Fruit fly (Drosophila melanogaster): ENCODE measurements around the gene betaCOP.

The betaCOP gene

DNA sequence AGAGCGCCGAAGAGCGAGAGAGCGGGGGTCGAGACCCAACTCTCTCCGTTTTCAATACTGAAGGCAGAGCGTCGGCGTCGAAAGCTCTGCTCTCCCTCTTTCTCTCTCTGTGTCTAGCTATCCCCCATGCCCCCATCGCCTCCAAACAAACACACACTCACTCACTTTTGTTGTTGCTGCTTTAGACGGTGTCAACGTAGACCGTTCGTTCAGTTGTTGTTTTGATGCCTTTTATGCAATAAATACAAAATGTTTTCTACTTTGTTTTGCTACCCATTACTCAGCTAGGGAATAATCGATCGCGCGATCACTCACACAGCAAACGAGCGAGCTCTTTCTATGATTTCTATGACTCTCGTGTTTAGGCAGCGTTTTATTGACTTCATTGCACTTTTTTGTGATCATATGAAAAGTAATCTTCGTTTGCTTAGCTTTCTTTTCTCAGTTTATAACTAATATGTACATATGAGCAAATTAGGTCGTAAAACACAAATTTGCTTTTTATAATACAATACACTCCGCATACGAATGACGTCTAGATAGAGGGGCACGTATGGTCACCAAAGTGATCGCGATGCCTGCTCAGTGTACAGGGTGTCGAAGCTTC, 19.7 kb upstream of the betaCOP start (continued):
- no peak for TF ChIP-seq maf-S (GFP tag; optimal IDR thresholded peaks at IDR 0.05)
- TF ChIP-seq CG12236 (GFP tag; optimal IDR thresholded peaks at IDR 0.05) = no peak
- TF ChIP-seq Hmx (GFP tag; optimal IDR thresholded peaks at IDR 0.05) = no peak
- peak; percentile 32; the same call in 2 of the 3 replicates for TF ChIP-seq CG17361 (GFP tag; IDR thresholded peaks at IDR 0.05)
- no peak for TF ChIP-seq CG15696 (tag; optimal IDR thresholded peaks at IDR 0.05)
- TF ChIP-seq Gsc (GFP tag; IDR thresholded peaks at IDR 0.05) = no peak
- no peak for TF ChIP-seq CG17568 (GFP tag; optimal IDR thresholded peaks at IDR 0.05)
- no peak for TF ChIP-seq nerfin-2 (GFP tag; IDR thresholded peaks at IDR 0.05; ENCODE audit: partially characterized antibody)
- TF ChIP-seq Atf3 (GFP tag; optimal IDR thresholded peaks at IDR 0.05) = no peak
- no peak for TF ChIP-seq CG8290 (GFP tag; optimal IDR thresholded peaks at IDR 0.05)
- TF ChIP-seq CG8290 (tag; optimal IDR thresholded peaks at IDR 0.05) = peak in 1 of 2 experiments; percentile 34
- TF ChIP-seq HmgD (GFP tag; optimal IDR thresholded peaks at IDR 0.05) = no peak
- TF ChIP-seq CG5180 (GFP tag; optimal IDR thresholded peaks at IDR 0.05) = no peak

DNA sequence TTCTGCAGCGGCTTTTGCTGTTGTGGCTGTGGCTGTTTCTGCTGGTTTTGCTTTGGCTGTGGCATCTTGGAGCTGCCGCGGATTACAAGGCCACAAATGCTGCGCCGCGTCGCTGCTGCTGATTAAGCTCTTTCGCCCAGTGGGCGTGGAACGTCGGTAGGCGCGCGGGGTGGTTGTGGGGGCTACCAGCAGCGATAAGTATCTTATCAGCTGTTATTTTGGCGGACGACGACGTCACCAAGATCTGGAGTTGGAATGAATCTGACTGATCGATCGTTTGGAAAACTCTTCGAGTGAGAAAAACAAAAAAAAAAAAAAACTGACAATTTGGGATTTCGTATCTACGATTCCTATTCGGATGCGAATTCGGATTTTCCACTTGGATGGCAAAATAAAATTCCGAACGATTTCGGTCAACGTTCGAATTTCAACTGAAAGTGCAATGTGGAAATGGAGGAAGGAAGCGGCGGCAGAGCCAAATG, 19.1 kb upstream of the betaCOP start:
- no peak for TF ChIP-seq slou (GFP tag; optimal IDR thresholded peaks at IDR 0.05)
- TF ChIP-seq grn (GFP tag; optimal IDR thresholded peaks at IDR 0.05) = peak; percentile 81
- peak; percentile 22 for TF ChIP-seq Med (GFP tag)
- TF ChIP-seq Six4 (GFP tag; optimal IDR thresholded peaks at IDR 0.05) = no peak
- TF ChIP-seq ftz-f1 (GFP tag; optimal IDR thresholded peaks at IDR 0.05) = peak; percentile 34
- TF ChIP-seq CG11085 (GFP tag; IDR thresholded peaks at IDR 0.05) = no peak
- no peak for TF ChIP-seq D19B (GFP tag; optimal IDR thresholded peaks at IDR 0.05)
- TF ChIP-seq GATAe (GFP tag; conservative IDR thresholded peaks at IDR 0.05) = peak; percentile 72
- 0 out of 2 replicates have a peak, but pooled peaks have one; percentile 11 for TF ChIP-seq aop (GFP tag; IDR thresholded peaks at IDR 0.05)
- 0 out of 2 replicates have a peak, but pooled peaks have one; percentile 29 for TF ChIP-seq CG32532 (GFP tag; IDR thresholded peaks at IDR 0.05)
- peak; percentile 37; the same call in 1 of the 2 replicates for TF ChIP-seq Awh (GFP tag; IDR thresholded peaks at IDR 0.05)
- TF ChIP-seq stc (GFP tag; IDR thresholded peaks at IDR 0.05) = peak; percentile 12; the same call in 1 of the 2 replicates
- TF ChIP-seq bigmax (GFP tag; optimal IDR thresholded peaks at IDR 0.05) = no peak
- TF ChIP-seq sug (tag; optimal IDR thresholded peaks at IDR 0.05) = peak; percentile 18
- no peak for TF ChIP-seq Ssrp (tag; optimal IDR thresholded peaks at IDR 0.05)
- TF ChIP-seq crp (GFP tag; optimal IDR thresholded peaks at IDR 0.05) = peak in 1 of 2 experiments; percentile 11
- peak; percentile 25; the same call in 1 of the 2 replicates for TF ChIP-seq CG13287 (GFP tag; IDR thresholded peaks at IDR 0.05; ENCODE audit: partially characterized antibody)
- TF ChIP-seq CG2116 (GFP tag; optimal IDR thresholded peaks at IDR 0.05) = no peak
- peak; percentile 69 for TF ChIP-seq Jarid2 (GFP tag; optimal IDR thresholded peaks at IDR 0.05)
- TF ChIP-seq chinmo (GFP tag; IDR thresholded peaks at IDR 0.05; ENCODE audit: partially characterized antibody) = 0 out of 4 replicates have a peak, but pooled peaks have one; percentile 79
- TF ChIP-seq usp (GFP tag; optimal IDR thresholded peaks at IDR 0.05) = no peak
- peak; percentile 17 for TF ChIP-seq Deaf1 (tag; optimal IDR thresholded peaks at IDR 0.05)
- no peak for TF ChIP-seq CG8281 (tag; optimal IDR thresholded peaks at IDR 0.05)
- peak; percentile 80; the same call in 1 of the 2 replicates for TF ChIP-seq Adf1 (GFP tag; IDR thresholded peaks at IDR 0.05)

DNA sequence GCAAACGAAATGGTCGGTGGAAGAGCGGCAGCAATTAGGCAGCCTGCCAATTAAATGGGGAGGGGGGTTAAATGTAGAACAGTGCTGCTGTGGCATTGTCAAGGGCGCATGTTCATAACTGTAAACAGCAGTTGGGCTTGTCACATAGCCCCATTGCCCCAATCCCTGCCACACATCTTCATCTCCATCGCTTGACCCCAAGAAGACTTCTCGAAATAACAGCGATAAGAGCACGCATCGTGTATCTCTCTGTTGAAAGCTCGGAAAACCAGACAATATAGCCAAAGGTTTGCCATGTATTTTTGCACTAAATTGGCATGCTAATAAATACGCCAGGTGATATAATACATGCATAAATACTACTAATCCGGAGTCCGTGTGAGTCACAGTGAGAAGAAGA, 17.5 kb upstream of the betaCOP start:
- no peak for TF ChIP-seq CG14667 (GFP tag; IDR thresholded peaks at IDR 0.05)
- TF ChIP-seq D19B (GFP tag; optimal IDR thresholded peaks at IDR 0.05) = peak; percentile 10
